Fruit fly (Drosophila melanogaster): Measurements from ENCODE around the gene mamo.

The mamo gene

dm6 chrX:13995977-13996723 is 5.8 kb upstream of the mamo start, which contains the start of gene ben (continued):
- TF ChIP-seq E2f1 (GFP tag; IDR thresholded peaks at IDR 0.05) (peak; percentile 85), CG11398 (GFP tag; optimal IDR thresholded peaks at IDR 0.05) (peak; percentile 58), Nf-YA (GFP tag; IDR thresholded peaks at IDR 0.05) (0 out of 2 replicates have a peak, but pooled peaks have one; percentile 45), dati (GFP tag; IDR thresholded peaks at IDR 0.05) (no peak), CG11504 (tag; optimal IDR thresholded peaks at IDR 0.05) (peak; percentile 89), ssp (GFP tag; IDR thresholded peaks at IDR 0.05) (peak; percentile 74), CG10462 (GFP tag; optimal IDR thresholded peaks at IDR 0.05) (peak; percentile 52), CG4282 (GFP tag; optimal IDR thresholded peaks at IDR 0.05) (peak; percentile 67), Vsx1 (GFP tag; optimal IDR thresholded peaks at IDR 0.05) (peak; percentile 51), MESR4 (GFP tag; optimal IDR thresholded peaks at IDR 0.05) (peak; percentile 27), Mrtf (GFP tag; IDR thresholded peaks at IDR 0.05) (peak; percentile 79; the same call in 2 of the 3 replicates), CG7556 (GFP tag; optimal IDR thresholded peaks at IDR 0.05) (no peak), ash1 (GFP tag; optimal IDR thresholded peaks at IDR 0.05) (no peak), CG17359 (tag; optimal IDR thresholded peaks at IDR 0.05) (peak; percentile 58), Nf-YC (tag; optimal IDR thresholded peaks at IDR 0.05) (peak; percentile 75), Kr (GFP tag; optimal IDR thresholded peaks at IDR 0.05) (no peak), CG9609 (GFP tag; optimal IDR thresholded peaks at IDR 0.05) (peak; percentile 76), en (GFP tag; optimal IDR thresholded peaks at IDR 0.05) (no peak), Adf1 (GFP tag; IDR thresholded peaks at IDR 0.05) (peak; percentile 20; the same call in 1 of the 2 replicates), Sry-δ (GFP tag; optimal IDR thresholded peaks at IDR 0.05) (peak; percentile 55), CG9932 (GFP tag; IDR thresholded peaks at IDR 0.05) (peak; percentile 83), Gsc (GFP tag; IDR thresholded peaks at IDR 0.05) (no peak), caup (GFP tag; optimal IDR thresholded peaks at IDR 0.05; ENCODE audit: severe bottlenecking) (peak; percentile 77), stwl (tag; optimal IDR thresholded peaks at IDR 0.05) (peak; percentile 84), schlank (tag; optimal IDR thresholded peaks at IDR 0.05) (peak; percentile 51), az2 (GFP tag; optimal IDR thresholded peaks at IDR 0.05) (peak; percentile 82), CHES-1-like (GFP tag; optimal IDR thresholded peaks at IDR 0.05) (peak; percentile 70), sens-2 (GFP tag; IDR thresholded peaks at IDR 0.05) (no peak; the same call in 1 of the 2 replicates), tio (GFP tag; optimal IDR thresholded peaks at IDR 0.05) (peak; percentile 69), CG4424 (GFP tag; optimal IDR thresholded peaks at IDR 0.05) (peak; percentile 85), CG2712 (tag; optimal IDR thresholded peaks at IDR 0.05) (peak; percentile 87), sc (optimal IDR thresholded peaks at IDR 0.05) (no peak), sc (GFP tag; optimal IDR thresholded peaks at IDR 0.05) (peak; percentile 63), lbe (GFP tag; optimal IDR thresholded peaks at IDR 0.05) (no peak), ac (GFP tag; optimal IDR thresholded peaks at IDR 0.05) (peak; percentile 35), run (tag; optimal IDR thresholded peaks at IDR 0.05) (peak; percentile 37), Doc2 (GFP tag; IDR thresholded peaks at IDR 0.05) (no peak), CG9797 (GFP tag; optimal IDR thresholded peaks at IDR 0.05) (peak; percentile 33), CG34422 (GFP tag; IDR thresholded peaks at IDR 0.05) (peak; percentile 85; the same call in 2 of the 3 replicates), yki (optimal IDR thresholded peaks at IDR 0.05) (no peak), da (GFP tag; optimal IDR thresholded peaks at IDR 0.05) (peak; percentile 37), Six4 (GFP tag; optimal IDR thresholded peaks at IDR 0.05) (peak; percentile 77), Abd-B (GFP tag; optimal IDR thresholded peaks at IDR 0.05) (peak; percentile 90), Xbp1 (GFP tag; optimal IDR thresholded peaks at IDR 0.05) (peak; percentile 85), CG3995 (GFP tag; optimal IDR thresholded peaks at IDR 0.05) (peak; percentile 59), exex (tag; optimal IDR thresholded peaks at IDR 0.05) (peak; percentile 10), CG7357 (GFP tag; IDR thresholded peaks at IDR 0.05) (peak; percentile 80), CG15479 (GFP tag; optimal IDR thresholded peaks at IDR 0.05) (no peak), CG4707 (GFP tag; optimal IDR thresholded peaks at IDR 0.05) (no peak), CG6272 (GFP tag; IDR thresholded peaks at IDR 0.05) (no peak; the same call in none of the 2 replicates)

Measured in whole organism, embryonic.